Fruit fly (Drosophila melanogaster) ovary, adult (tissue): ENCODE measurements around the gene Sec71.
A peak's percentile ranks its signal among the peaks of the same experiment; 100 is the strongest.

Source experiments
- CG17801 ChIP-seq: fragments of 200-800 bp; optimal IDR thresholded peaks from 2 replicates; lab custom pipeline; 2019; ENCODE audit warnings: missing biosample characterization, mild to moderate bottlenecking, missing genetic modification characterization, moderate library complexity; ENCODE audit not compliant: partially characterized antibody

Sec71 gene

DNA sequence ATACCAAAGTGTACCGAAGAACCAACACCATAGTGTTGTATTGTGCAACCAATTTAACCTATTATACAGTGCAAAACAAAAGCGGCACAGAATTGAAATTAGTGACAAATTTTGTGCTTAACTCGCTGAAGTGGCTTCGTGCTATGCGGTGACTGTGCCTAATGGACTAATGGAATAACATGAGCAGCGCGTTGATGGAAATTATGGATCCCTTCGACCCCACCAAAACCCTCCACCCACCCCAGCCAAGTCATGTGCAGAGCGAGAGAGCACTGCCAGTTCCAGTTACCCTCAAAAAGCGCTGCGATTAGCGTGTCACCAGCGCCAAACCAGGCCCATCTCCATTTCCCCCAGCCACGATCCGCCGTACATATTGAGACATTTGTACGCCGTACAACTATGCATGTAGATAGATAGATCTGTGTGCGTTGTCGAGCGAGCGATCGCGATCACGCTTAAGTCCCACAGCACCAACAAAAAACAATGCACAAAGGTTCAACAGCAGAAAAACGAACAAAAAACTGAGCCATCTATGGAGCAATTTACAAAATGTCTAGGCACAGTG, 8.8 kb downstream of the Sec71 start:
- TF ChIP-seq CG17801 (GFP tag; lab: Kevin White, UChicago), result no peak

DNA sequence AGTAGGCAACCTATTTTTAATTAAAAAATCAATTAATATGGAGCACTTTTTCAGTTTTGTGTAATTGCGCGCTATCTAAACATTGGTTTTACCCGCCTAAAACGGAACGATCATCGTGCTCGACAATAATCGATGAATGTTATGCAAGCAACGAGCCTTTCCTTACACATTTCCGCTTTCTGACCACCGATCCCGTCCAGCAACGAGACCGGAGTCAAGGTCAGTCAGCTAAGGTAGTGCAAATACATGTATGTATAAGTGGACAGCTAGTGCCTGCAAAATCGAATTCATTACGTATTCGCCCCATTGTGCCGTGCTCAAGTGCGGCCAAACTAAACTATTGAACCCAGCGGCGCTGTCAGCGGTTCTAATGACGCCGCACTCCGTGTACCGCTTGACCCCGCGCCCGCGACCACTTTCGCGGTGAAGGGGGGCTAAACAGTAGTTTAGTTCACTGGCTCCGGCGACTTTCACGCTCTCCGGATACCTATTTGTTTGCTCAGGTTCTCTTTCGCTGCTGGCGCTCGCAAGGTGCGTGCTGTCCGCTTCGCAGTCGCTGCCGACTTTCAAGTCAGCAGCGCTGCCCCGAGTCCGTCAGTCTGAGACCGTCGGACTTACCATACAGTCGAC, 9.8 kb downstream of the Sec71 start, which contains the start of gene CAH1:
Gene CAH1, plus strand, starts transcription at position 595 of the 630 bp plus-strand sequence.
- TF ChIP-seq CG17801 (GFP tag; lab: Kevin White, UChicago), result no peak

DNA sequence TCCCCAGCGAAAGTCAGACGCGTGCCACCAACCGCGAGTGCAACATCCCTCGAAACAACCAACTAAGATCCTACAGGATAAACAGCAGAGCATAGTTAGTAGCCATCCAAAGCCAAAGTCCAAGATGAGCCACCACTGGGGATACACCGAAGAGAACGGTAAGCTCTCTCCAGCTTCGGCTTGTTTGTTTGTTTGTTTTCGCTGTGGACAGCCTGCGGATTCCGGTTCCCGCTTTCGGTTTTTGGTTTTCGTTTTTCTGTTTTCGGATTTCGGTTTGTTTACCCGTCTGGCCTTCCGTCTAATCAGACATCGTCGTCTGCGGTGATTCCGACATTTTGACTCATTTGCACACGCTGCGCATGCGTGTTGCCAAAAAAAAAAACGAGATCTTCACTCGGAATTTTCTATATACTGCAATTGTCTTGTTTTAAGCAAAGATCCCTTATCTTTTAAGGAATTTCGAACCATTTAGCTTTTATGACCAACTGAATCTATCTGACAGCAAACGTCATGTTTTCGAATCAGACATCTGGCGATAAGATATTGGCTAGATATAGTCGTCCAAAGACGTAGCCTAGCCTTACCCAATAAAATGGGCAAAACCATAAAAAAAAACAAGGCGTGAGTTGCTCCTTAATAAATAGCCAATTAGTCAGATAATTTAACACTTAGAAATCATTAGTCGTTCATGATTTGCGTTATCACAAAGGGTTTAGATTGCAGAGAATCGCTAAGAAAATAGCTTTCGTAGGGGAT, 10.7 kb downstream of the Sec71 start:
- no peak for TF ChIP-seq CG17801 (GFP tag; lab: Kevin White, UChicago)

DNA sequence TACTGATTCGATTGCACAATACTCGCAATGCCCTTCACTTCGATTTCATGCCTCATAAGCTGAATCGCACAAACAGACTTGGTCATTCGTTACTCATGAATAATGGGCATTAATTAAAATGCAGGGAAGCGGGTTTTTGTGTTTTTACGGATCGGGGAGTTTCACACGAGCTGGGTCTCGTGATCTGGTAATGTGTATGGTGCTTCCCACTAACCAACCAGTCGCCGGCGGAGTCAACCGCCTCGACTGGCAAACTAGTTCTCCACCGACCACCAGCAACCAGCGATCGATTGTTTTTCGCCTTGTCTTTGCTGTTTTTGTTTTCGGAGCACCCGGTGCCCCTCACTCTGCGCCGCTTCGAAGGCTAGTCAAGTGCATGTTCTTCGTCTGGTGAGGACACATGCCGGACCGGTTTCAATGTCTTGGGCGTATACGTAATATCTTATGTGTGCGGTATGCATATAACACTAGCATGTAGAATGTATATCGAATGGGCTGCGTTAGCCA, 11.3 kb downstream of the Sec71 start:
- no peak for TF ChIP-seq CG17801 (GFP tag; lab: Kevin White, UChicago)

DNA sequence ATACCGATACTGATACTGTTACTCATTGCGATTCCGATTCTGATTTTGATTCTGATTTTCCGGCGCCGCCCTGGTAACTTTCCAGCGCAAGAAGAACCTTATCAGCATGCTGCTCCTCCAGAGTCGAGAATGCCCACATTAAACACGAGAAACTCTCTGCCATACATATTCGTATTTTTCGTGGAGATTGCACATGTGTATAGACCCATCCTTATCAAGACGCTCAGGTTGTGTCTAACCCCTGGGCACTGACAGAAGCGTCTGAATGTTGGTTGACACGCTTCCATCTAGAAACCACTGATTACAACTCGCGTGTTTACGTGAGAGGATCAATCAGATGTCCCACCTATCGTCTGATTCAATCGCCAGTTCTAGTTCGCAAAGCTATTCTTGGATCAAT, 11.8 kb downstream of the Sec71 start:
- no peak for TF ChIP-seq CG17801 (GFP tag; lab: Kevin White, UChicago)

DNA sequence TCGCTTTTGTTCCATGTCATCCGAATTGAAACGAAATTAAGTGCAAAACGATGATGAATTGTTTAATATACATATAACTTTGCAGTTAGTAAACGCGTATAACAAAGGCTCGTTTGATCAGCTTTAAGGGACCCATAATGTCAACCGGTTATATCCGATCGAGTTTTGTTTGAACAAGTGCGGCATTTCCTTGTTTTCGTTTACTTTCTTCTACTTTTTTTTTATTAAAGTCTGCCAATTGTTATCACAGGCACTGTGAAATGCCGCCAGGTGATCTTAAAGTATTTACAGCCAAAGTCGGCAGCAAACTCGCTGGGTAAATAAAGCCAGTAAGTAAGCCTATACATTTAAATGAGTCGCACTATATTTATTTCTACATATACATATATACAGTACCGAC, 13.8 kb downstream of the Sec71 start:
- no peak for TF ChIP-seq CG17801 (GFP tag; lab: Kevin White, UChicago)

DNA sequence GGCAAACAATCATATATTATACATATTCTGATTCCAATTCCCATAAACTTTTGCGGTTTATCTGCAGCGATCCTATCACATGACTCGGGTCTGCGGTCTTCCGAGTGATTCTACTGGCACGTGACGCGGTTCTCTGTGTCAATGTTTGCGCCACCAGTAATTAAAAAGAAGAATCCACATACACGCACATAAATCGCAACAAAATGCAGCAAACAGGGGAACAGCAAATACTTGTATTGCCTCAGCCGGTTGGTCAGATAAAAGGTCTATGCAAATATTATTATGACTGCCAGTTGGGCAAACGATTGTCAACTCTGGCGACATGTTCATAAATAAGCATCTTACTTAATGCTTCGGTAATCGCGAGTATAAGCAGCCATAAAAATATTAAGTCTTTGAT, 14.6 kb downstream of the Sec71 start:
- no peak for TF ChIP-seq CG17801 (GFP tag; lab: Kevin White, UChicago)

DNA sequence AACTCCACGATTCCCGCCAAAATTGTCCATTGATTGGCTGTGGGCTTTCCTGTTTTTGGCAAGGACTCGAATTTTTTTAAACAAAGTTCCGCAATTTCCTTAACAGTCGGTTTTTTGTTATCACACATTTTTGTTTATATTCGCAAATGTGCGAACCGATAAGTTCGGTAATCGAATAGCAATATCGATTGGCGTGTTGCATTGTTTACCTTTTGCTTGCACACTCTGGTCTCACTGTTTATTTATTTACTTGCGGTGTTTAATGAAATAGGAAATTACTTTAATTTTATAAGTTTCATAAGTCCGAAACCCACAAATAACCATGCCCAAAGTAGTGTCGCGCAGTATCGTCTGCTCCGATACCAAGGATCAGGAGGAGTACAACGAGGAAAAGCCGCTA, 18.0 kb downstream of the Sec71 start, which contains the start of the genes Adat1 and CG16865:
Gene Adat1, minus strand, starts transcription at position 152 of the 400 bp plus-strand sequence.
Gene CG16865, plus strand, starts transcription at position 200 of the 400 bp plus-strand sequence.
- TF ChIP-seq CG17801 (GFP tag; lab: Kevin White, UChicago), result no peak

DNA sequence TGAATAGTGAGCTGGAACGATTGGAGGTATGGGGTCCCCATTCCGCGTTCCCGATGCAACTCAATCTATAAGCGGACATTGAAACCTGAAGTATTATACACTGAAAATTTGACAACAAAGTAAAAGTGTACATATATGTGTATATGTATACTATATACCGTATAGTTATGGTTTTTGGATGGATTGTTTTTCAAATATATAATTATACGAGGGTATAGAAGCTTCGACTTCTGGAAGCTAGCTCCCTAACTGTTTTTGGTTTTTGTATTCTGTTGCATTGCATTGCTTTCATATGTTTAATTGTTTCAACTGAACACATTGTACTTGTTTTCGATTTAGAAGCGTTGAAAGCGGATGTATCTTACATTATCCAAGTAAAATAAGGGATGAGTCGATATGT, 19.8 kb downstream of the Sec71 start, which contains the start of gene CG16888:
Gene CG16888, minus strand, starts transcription at position 101 of the 400 bp plus-strand sequence.
- no peak for TF ChIP-seq CG17801 (GFP tag; lab: Kevin White, UChicago)

DNA sequence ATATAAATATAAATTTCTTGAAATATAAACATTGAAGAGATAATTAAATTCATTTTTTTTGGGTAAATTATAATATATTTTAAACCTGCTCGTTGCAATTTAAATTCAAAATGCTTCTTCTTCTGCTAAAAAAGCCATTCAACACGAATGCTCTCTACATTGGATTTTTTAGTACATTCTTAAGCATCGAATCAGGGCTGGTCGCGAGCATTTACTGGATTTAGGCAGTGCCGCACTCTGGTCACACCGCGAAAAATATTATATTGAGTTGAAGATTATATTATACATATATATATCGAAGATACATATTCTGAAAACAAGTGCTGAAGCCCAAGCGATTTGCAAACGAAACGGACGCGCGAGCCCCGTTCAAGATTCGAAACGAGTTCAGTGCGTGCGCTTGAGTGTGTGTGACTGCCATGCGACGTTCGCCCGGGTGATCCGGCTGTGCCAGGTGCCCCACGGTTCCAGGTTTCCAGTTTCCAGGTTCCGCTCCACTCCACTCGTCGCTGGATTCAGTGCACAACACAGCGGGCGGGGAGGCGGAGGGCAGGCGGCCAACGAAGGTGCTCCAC, 20.4 kb downstream of the Sec71 start, which contains the start of gene Sos:
Gene Sos, plus strand, starts transcription at position 213 of the 575 bp plus-strand sequence.
- TF ChIP-seq CG17801 (GFP tag; lab: Kevin White, UChicago), result no peak

DNA sequence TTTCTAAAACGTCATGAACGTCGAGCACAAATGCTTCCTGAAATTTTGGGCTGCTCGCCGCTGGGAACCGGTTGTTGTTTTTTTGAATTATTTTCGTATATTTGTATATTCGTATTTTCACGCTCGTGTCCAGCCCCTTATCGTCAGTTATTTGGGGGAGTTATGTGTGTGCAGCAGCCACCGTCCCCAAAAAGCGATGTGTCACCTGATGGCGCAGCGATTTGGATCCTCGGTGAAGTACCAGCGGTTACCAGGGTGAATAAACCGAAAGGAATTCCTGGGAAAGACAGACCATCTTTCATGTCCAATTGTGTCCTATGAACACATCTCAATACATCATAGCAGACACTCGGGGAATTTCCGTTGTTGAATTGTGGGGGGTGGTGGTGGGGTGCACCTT, 26.9 kb downstream of the Sec71 start:
- TF ChIP-seq CG17801 (GFP tag; lab: Kevin White, UChicago), result no peak

DNA sequence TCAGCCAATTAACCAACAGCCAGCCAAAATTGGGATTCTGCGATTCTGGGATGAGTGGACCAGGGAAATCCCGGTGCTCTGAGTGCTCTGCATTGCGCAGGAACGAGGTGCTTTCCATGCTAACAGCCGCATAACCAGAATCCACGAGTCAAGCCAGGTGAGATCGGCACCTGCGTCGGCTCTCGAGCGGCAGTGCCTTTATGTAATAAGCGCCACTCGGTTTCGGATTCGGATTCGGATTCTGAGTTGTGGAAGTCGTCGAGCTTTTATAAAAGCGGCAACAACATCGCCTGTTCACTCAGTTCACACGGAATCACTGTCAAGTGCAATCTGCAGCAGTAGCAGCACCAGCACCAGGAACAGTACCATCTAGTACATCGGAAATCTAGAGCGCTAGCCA, 27.6 kb downstream of the Sec71 start, which contains the start of gene b:
Gene b, plus strand, starts transcription at position 301 of the 400 bp plus-strand sequence.
- no peak for TF ChIP-seq CG17801 (GFP tag; lab: Kevin White, UChicago)

DNA sequence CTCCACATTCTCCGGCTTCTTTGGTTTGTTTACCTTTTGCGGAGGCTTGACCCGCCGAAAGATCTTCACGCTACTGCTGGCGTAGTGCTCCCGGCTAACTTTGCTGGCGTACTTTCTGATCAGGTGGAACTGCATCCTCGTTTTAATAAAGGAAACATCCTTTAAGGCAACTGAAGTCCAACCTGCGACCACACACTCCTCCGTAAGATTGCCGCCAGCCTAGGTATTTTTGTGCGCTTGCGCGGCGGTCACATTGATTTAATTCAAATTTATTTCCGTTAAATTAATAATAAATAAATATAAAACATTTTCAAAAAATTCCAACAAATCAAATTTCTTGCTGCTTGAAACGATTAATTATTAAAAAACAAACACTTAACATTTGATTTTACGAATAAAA, 34.2 kb downstream of the Sec71 start, which contains the start of gene PolG1:
Gene PolG1, minus strand, starts transcription at position 216 of the 400 bp plus-strand sequence.
- no peak for TF ChIP-seq CG17801 (GFP tag; lab: Kevin White, UChicago)

DNA sequence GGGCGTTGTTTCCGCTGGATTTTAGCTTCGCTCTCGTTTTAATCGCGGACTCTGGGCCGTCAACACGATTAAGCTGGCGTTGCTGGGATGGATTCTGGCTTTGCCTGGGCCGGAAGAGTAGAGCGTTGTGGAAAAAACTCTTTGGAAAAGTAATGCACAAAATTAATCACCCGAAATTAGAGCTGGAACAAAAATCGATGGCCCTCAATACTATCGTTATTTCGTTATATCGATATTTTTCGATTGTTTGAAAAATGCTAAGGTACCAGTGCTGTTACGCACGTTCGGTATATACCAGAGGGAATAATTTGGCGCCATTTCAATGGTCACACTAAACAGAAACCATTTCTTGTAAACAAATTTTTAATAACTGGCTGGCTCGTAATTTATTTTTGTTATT, 36.2 kb downstream of the Sec71 start, which contains the start of the genes Arpc1 and Orc5:
Gene Arpc1, minus strand, starts transcription at position 202 of the 400 bp plus-strand sequence.
Gene Orc5, plus strand, starts transcription at position 298 of the 400 bp plus-strand sequence.
- TF ChIP-seq CG17801 (GFP tag; lab: Kevin White, UChicago), result peak; percentile 26
